Worm (Caenorhabditis elegans) whole organism, L1 larva: ENCODE results near the gene F45D3.2.

Source experiments
- ces-1 ChIP-seq: fragments of 150-350 bp; optimal IDR thresholded peaks from 2 replicates; lab custom pipeline; 2014; ENCODE audit warnings: missing biosample characterization, missing genetic modification reagents, missing genetic modification characterization
- egl-13 ChIP-seq: sonication (generic microtip); optimal IDR thresholded peaks from 2 replicates; lab custom pipeline; 2016; ENCODE audit warnings: missing genotype, missing genetic modification reagents, missing genetic modification characterization, missing compliant biosample characterization
- fkh-10 ChIP-seq: sonication (generic microtip); optimal IDR thresholded peaks from 2 replicates; lab custom pipeline; 2017; ENCODE audit warnings: missing biosample characterization, missing genetic modification reagents, missing genetic modification characterization
- mab-9 ChIP-seq: fragments of 200-800 bp; sonication (Bioruptor generic); IDR thresholded peaks from 2 replicates; pipeline ENCODE4 v1.3.6; 2022; ENCODE audit warnings: missing genetic modification reagents, missing genetic modification characterization, missing compliant biosample characterization
- unc-62 ChIP-seq: fragments of 150-350 bp; optimal IDR thresholded peaks from 2 replicates; lab custom pipeline; 2014; ENCODE audit warnings: missing biosample characterization, missing genetic modification reagents, missing genetic modification characterization

- TF ChIP-seq fkh-10: no peak
- no peak for TF ChIP-seq unc-62 (GFP tag; lab: Kevin White, UChicago)
- TF ChIP-seq mab-9 (GFP tag; lab: Robert Waterston, UW): no peak
- TF ChIP-seq ces-1: no peak
- TF ChIP-seq egl-13 (tag; lab: Kevin White, UChicago): no peak
These were observed 23.7 kb upstream of the F45D3.2 start, which contains the start of gene cal-1 for ce11 chrV:12517148-12517547.
